Fruit fly (Drosophila melanogaster): Measurements from ENCODE around the gene TyrR.

Gene TyrR

dm6 chr3R:17716858-17717596, 46.0 kb downstream of the TyrR start (continued):
- no peak for TF ChIP-seq repo (GFP tag; optimal IDR thresholded peaks at IDR 0.05)
- TF ChIP-seq Sry-β (GFP tag; optimal IDR thresholded peaks at IDR 0.05), result no peak
- no peak for TF ChIP-seq wdn (GFP tag; IDR thresholded peaks at IDR 0.05)
- TF ChIP-seq CG17328 (GFP tag; IDR thresholded peaks at IDR 0.05), result no peak
- no peak for TF ChIP-seq bab2 (GFP tag; optimal IDR thresholded peaks at IDR 0.05)
- TF ChIP-seq sima (GFP tag; optimal IDR thresholded peaks at IDR 0.05), result no peak
- TF ChIP-seq jing (GFP tag; optimal IDR thresholded peaks at IDR 0.05), result no peak
- no peak for TF ChIP-seq dpn (GFP tag; optimal IDR thresholded peaks at IDR 0.05)
- TF ChIP-seq Ets97D (GFP tag; optimal IDR thresholded peaks at IDR 0.05), result peak; percentile 16
- no peak for TF ChIP-seq HHEX (GFP tag; optimal IDR thresholded peaks at IDR 0.05)
- TF ChIP-seq CG1792 (GFP tag; optimal IDR thresholded peaks at IDR 0.05), result no peak
- peak; percentile 48 for TF ChIP-seq Meics (GFP tag; optimal IDR thresholded peaks at IDR 0.05)
- peak; percentile 66 for TF ChIP-seq CG13624 (GFP tag; optimal IDR thresholded peaks at IDR 0.05)
- TF ChIP-seq CG30431 (GFP tag; optimal IDR thresholded peaks at IDR 0.05), result no peak
- no peak for TF ChIP-seq esg (GFP tag; conservative IDR thresholded peaks at IDR 0.05)
- TF ChIP-seq Hr39 (optimal IDR thresholded peaks at IDR 0.05), result no peak
- no peak for TF ChIP-seq CG10979 (tag; optimal IDR thresholded peaks at IDR 0.05)
- no peak for TF ChIP-seq CG13775 (GFP tag; optimal IDR thresholded peaks at IDR 0.05)
- no peak for TF ChIP-seq Hr78 (GFP tag; optimal IDR thresholded peaks at IDR 0.05)
- TF ChIP-seq lmd (GFP tag; IDR thresholded peaks at IDR 0.05), result no peak
- no peak for TF ChIP-seq gsb (GFP tag; IDR thresholded peaks at IDR 0.05)
- TF ChIP-seq hbn (GFP tag; IDR thresholded peaks at IDR 0.05; ENCODE audit: partially characterized antibody), result no peak
- peak; percentile 4 for TF ChIP-seq CG4328 (GFP tag; optimal IDR thresholded peaks at IDR 0.05)
- TF ChIP-seq grau (tag; optimal IDR thresholded peaks at IDR 0.05), result peak; percentile 31
- no peak for TF ChIP-seq gem (tag; optimal IDR thresholded peaks at IDR 0.05)
- TF ChIP-seq CG15269 (tag; optimal IDR thresholded peaks at IDR 0.05), result peak; percentile 19
- no peak for TF ChIP-seq ems (GFP tag; optimal IDR thresholded peaks at IDR 0.05)
- TF ChIP-seq toy (GFP tag; IDR thresholded peaks at IDR 0.05), result no peak
- TF ChIP-seq pb (GFP tag; optimal IDR thresholded peaks at IDR 0.05), result peak; percentile 41
- TF ChIP-seq Oaz (GFP tag; IDR thresholded peaks at IDR 0.05), result no peak
- no peak for TF ChIP-seq slp2 (GFP tag; optimal IDR thresholded peaks at IDR 0.05)
- TF ChIP-seq vnd (GFP tag; IDR thresholded peaks at IDR 0.05; ENCODE audit: partially characterized antibody), result no peak
- TF ChIP-seq CG10147 (GFP tag; optimal IDR thresholded peaks at IDR 0.05), result peak; percentile 8
- TF ChIP-seq dmrt99B (tag; optimal IDR thresholded peaks at IDR 0.05), result peak; percentile 21
- no peak for TF ChIP-seq zfh1 (GFP tag; IDR thresholded peaks at IDR 0.05)
- peak; percentile 21 for TF ChIP-seq B-H2 (GFP tag; optimal IDR thresholded peaks at IDR 0.05)
- no peak for TF ChIP-seq Sin3A (optimal IDR thresholded peaks at IDR 0.05)
- no peak for TF ChIP-seq seq (GFP tag; IDR thresholded peaks at IDR 0.05)
- no peak for TF ChIP-seq CG8290 (GFP tag; optimal IDR thresholded peaks at IDR 0.05)
- TF ChIP-seq CG8290 (tag; optimal IDR thresholded peaks at IDR 0.05), result peak in 1 of 2 experiments; percentile 76
- TF ChIP-seq Ada2b (GFP tag; IDR thresholded peaks at IDR 0.05), result no peak
- TF ChIP-seq CG17912 (GFP tag; optimal IDR thresholded peaks at IDR 0.05), result no peak
- peak in 1 of 2 experiments; percentile 38 for TF ChIP-seq Pdp1 (GFP tag; optimal IDR thresholded peaks at IDR 0.05)
- peak; percentile 20 for TF ChIP-seq CG7987 (GFP tag; optimal IDR thresholded peaks at IDR 0.05)
- TF ChIP-seq stwl (tag; optimal IDR thresholded peaks at IDR 0.05), result peak; percentile 46
- TF ChIP-seq CG4282 (GFP tag; optimal IDR thresholded peaks at IDR 0.05), result peak; percentile 19
- TF ChIP-seq gt (GFP tag; IDR thresholded peaks at IDR 0.05), result no peak
- TF ChIP-seq ac (GFP tag; optimal IDR thresholded peaks at IDR 0.05), result peak; percentile 24
- no peak for TF ChIP-seq MTF-1 (GFP tag; optimal IDR thresholded peaks at IDR 0.05; ENCODE audit: borderline replicate concordance)
- TF ChIP-seq disco-r (GFP tag; optimal IDR thresholded peaks at IDR 0.05), result no peak
- TF ChIP-seq hth (optimal IDR thresholded peaks at IDR 0.05), result no peak

Data from whole organism, embryonic.